Worm (Caenorhabditis elegans): ENCODE measurements around the gene nlp-36.

DNA sequence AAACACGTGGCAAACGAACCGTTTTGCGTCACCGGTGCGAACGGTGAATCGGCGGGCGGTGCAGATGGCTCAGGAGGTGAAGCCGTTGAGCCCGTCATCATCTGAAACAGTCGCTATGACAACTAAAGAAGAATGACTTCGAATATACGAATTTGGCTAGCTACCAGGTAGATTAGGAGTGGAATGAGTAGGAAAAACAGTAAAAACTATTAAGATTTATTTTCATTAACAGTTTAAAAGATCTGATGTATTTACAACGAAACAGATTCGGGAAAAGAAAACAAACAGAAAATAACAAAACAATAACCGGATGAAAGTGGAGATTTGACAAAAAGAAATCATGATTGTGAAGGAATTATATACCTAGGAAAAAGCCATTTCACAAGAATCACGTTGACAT lies 34.6 kb upstream of the nlp-36 start, which contains the start of gene F54C8.7:
- TF ChIP-seq daf-12 (tag; optimal IDR thresholded peaks at IDR 0.05) (no peak), dpl-1 (GFP tag; optimal IDR thresholded peaks at IDR 0.05) (no peak), pqm-1 (tag; optimal IDR thresholded peaks at IDR 0.05) (no peak), duxl-1 (tag; optimal IDR thresholded peaks at IDR 0.05; ENCODE audit: poor library complexity) (no peak), nhr-237 (tag; optimal IDR thresholded peaks at IDR 0.05) (no peak), ama-1 (optimal IDR thresholded peaks at IDR 0.05) (no peak), unc-39 (tag; optimal IDR thresholded peaks at IDR 0.05) (no peak)
